Fruit fly (Drosophila melanogaster): Measurements from ENCODE around the gene Gtpx.

The Gtpx gene

dm6 chr3L:3303534-3304459 is 22.3 kb upstream of the Gtpx start, which contains the start of gene ZnT63C (continued):
- no peak for TF ChIP-seq sens-2 (GFP tag; IDR thresholded peaks at IDR 0.05)
- TF ChIP-seq sim (GFP tag; IDR thresholded peaks at IDR 0.05) = no peak
- no peak for TF ChIP-seq CG9727 (GFP tag; optimal IDR thresholded peaks at IDR 0.05)
- TF ChIP-seq Dp (GFP tag; optimal IDR thresholded peaks at IDR 0.05) = peak; percentile 54
- no peak for TF ChIP-seq emc (GFP tag; optimal IDR thresholded peaks at IDR 0.05)
- TF ChIP-seq CG12744 (GFP tag; optimal IDR thresholded peaks at IDR 0.05) = no peak
- TF ChIP-seq CHES-1-like (GFP tag; optimal IDR thresholded peaks at IDR 0.05) = no peak
- TF ChIP-seq Awh (GFP tag; IDR thresholded peaks at IDR 0.05) = no peak
- TF ChIP-seq pnt (GFP tag; optimal IDR thresholded peaks at IDR 0.05) = no peak
- peak; percentile 75 for TF ChIP-seq grau (tag; optimal IDR thresholded peaks at IDR 0.05)
- TF ChIP-seq CG15514 (GFP tag; optimal IDR thresholded peaks at IDR 0.05) = no peak
- no peak for TF ChIP-seq Max (GFP tag; optimal IDR thresholded peaks at IDR 0.05)
- TF ChIP-seq CG17385 (GFP tag; optimal IDR thresholded peaks at IDR 0.05) = no peak
- no peak for TF ChIP-seq sima (GFP tag; optimal IDR thresholded peaks at IDR 0.05)
- TF ChIP-seq CG12219 (GFP tag; optimal IDR thresholded peaks at IDR 0.05) = no peak
- no peak for TF ChIP-seq repo (GFP tag; optimal IDR thresholded peaks at IDR 0.05)
- TF ChIP-seq Elba2 (GFP tag; optimal IDR thresholded peaks at IDR 0.05) = no peak
- TF ChIP-seq danr (GFP tag; IDR thresholded peaks at IDR 0.05) = no peak
- TF ChIP-seq bab2 (GFP tag; optimal IDR thresholded peaks at IDR 0.05) = no peak
- TF ChIP-seq Gsc (GFP tag; IDR thresholded peaks at IDR 0.05) = no peak
- peak; percentile 20 for TF ChIP-seq CG8478 (optimal IDR thresholded peaks at IDR 0.05)
- no peak for TF ChIP-seq CG7745 (tag; optimal IDR thresholded peaks at IDR 0.05)
- no peak for TF ChIP-seq CG9817 (tag; optimal IDR thresholded peaks at IDR 0.05)
- no peak for TF ChIP-seq CG10462 (GFP tag; optimal IDR thresholded peaks at IDR 0.05)
- no peak for TF ChIP-seq ap (GFP tag; IDR thresholded peaks at IDR 0.05)
- no peak for TF ChIP-seq CG4404 (GFP tag; IDR thresholded peaks at IDR 0.05)
- TF ChIP-seq sna (GFP tag; IDR thresholded peaks at IDR 0.05; ENCODE audit: partially characterized antibody) = peak; percentile 62
- no peak for TF ChIP-seq D (optimal IDR thresholded peaks at IDR 0.05)
- TF ChIP-seq D (GFP tag; optimal IDR thresholded peaks at IDR 0.05) = peak; percentile 6
- TF ChIP-seq Dip2 (GFP tag; IDR thresholded peaks at IDR 0.05) = no peak
- TF ChIP-seq HmgD (GFP tag; optimal IDR thresholded peaks at IDR 0.05) = no peak
- peak; percentile 82 for TF ChIP-seq zen2 (GFP tag; IDR thresholded peaks at IDR 0.05; ENCODE audit: partially characterized antibody)
- no peak for TF ChIP-seq Eip74EF (GFP tag; optimal IDR thresholded peaks at IDR 0.05)
- TF ChIP-seq bbx (GFP tag; IDR thresholded peaks at IDR 0.05; ENCODE audit: partially characterized antibody) = peak; percentile 93
- no peak for TF ChIP-seq lmd (GFP tag; IDR thresholded peaks at IDR 0.05)
- no peak for TF ChIP-seq Xrp1 (GFP tag; IDR thresholded peaks at IDR 0.05)
- TF ChIP-seq HLH54F (GFP tag; optimal IDR thresholded peaks at IDR 0.05) = no peak
- TF ChIP-seq E2f1 (GFP tag; IDR thresholded peaks at IDR 0.05) = no peak
- no peak for TF ChIP-seq ken (GFP tag; IDR thresholded peaks at IDR 0.05)
- peak; percentile 87 for TF ChIP-seq Bgb (GFP tag; IDR thresholded peaks at IDR 0.05; ENCODE audit: partially characterized antibody)
- no peak for TF ChIP-seq CG3726 (GFP tag; IDR thresholded peaks at IDR 0.05)
- TF ChIP-seq NfI (GFP tag; optimal IDR thresholded peaks at IDR 0.05) = no peak
- TF ChIP-seq CG1603 (tag; optimal IDR thresholded peaks at IDR 0.05) = peak; percentile 63
- TF ChIP-seq Usf (GFP tag; optimal IDR thresholded peaks at IDR 0.05) = no peak
- no peak for TF ChIP-seq tap (tag; optimal IDR thresholded peaks at IDR 0.05)
- no peak for TF ChIP-seq zf30C (GFP tag; optimal IDR thresholded peaks at IDR 0.05)
- TF ChIP-seq CG14050 (GFP tag; IDR thresholded peaks at IDR 0.05) = no peak
- peak; percentile 49 for TF ChIP-seq trem (tag; optimal IDR thresholded peaks at IDR 0.05)
- no peak for TF ChIP-seq abd-A (tag; optimal IDR thresholded peaks at IDR 0.05)
- peak; percentile 84 for TF ChIP-seq Opbp (GFP tag; IDR thresholded peaks at IDR 0.05; ENCODE audit: partially characterized antibody)
